Worm (Caenorhabditis elegans) whole organism, late embryonic: ENCODE data around the gene glb-15.

ENCODE experiments used
- ets-4 ChIP-seq: sonication (generic microtip); optimal IDR thresholded peaks from 2 replicates; lab custom pipeline; 2016; ENCODE audit warnings: missing genetic modification characterization, missing compliant biosample characterization
- fkh-10 ChIP-seq: fragments of 150-350 bp; optimal IDR thresholded peaks from 2 replicates; lab custom pipeline; 2014; ENCODE audit warnings: missing biosample characterization, missing genetic modification reagents, missing genetic modification characterization
- nfya-1 ChIP-seq: sonication (generic microtip); optimal IDR thresholded peaks from 2 replicates; lab custom pipeline; 2017; ENCODE audit warnings: missing genetic modification characterization, mild to moderate bottlenecking, missing compliant biosample characterization, antibody characterized with exemption, moderate library complexity
- pax-1 ChIP-seq: fragments of 150-350 bp; optimal IDR thresholded peaks from 2 replicates; lab custom pipeline; 2014; ENCODE audit warnings: missing biosample characterization, missing genetic modification characterization
- tbx-2 ChIP-seq: sonication (generic microtip); optimal IDR thresholded peaks from 2 replicates; lab custom pipeline; 2016; ENCODE audit warnings: missing genetic modification characterization, missing compliant biosample characterization

- TF ChIP-seq tbx-2 (tag; lab: Kevin White, UChicago) (no peak), fkh-10 (GFP tag; lab: Kevin White, UChicago) (no peak), pax-1 (no peak), nfya-1 (tag; lab: Kevin White, UChicago) (no peak), ets-4 (tag; lab: Kevin White, UChicago) (no peak)
These were observed 6.9 kb upstream of the glb-15 start for ce11 chrV:11624954-11625353.
